Worm (Caenorhabditis elegans) whole organism, L2 larva: ENCODE results near the gene fbxc-17.

Experiments
- ama-1 ChIP-seq: fragments of 150-350 bp; optimal IDR thresholded peaks from 2 replicates; lab custom pipeline; 2018; ENCODE audit warnings: inconsistent platforms
- ceh-16 ChIP-seq: fragments of 150-350 bp; optimal IDR thresholded peaks from 2 replicates; lab custom pipeline; 2014; ENCODE audit warnings: missing biosample characterization, missing genetic modification characterization
- snpc-4 ChIP-seq: fragments of 150-350 bp; optimal IDR thresholded peaks from 2 replicates; lab custom pipeline; 2014; ENCODE audit warnings: missing biosample characterization, missing genetic modification characterization

ce11 chrII:1001351-1001750 lies 22.3 kb upstream of the fbxc-17 start, which contains the start of the genes fbxb-30 and F45D11.5:
- TF ChIP-seq ceh-16 (tag; lab: Kevin White, UChicago), result no peak
- no peak for TF ChIP-seq ama-1 (lab: Kevin White, UChicago)
- TF ChIP-seq snpc-4 (tag; lab: Kevin White, UChicago), result no peak
